Fruit fly (Drosophila melanogaster) whole organism, prepupa: ENCODE results near the gene Mulk.
A peak's percentile ranks its signal among the peaks of the same experiment; 100 is the strongest.

Experiments
- Blimp-1 ChIP-seq: fragments of 200-800 bp; sonication (Bioruptor generic); optimal IDR thresholded peaks from 3 replicates; lab custom pipeline; 2017; ENCODE audit warnings: missing biosample characterization, missing genetic modification characterization, mild to moderate bottlenecking, moderate library complexity, missing genetic modification reagents
- CG10631 ChIP-seq: fragments of 200-800 bp; sonication (Bioruptor generic); optimal IDR thresholded peaks from 2 replicates; lab custom pipeline; 2016; ENCODE audit warnings: missing biosample characterization, missing genetic modification characterization
- CG10669 ChIP-seq: fragments of 200-800 bp; sonication (Bioruptor generic); optimal IDR thresholded peaks from 3 replicates; lab custom pipeline; 2018; ENCODE audit warnings: missing biosample characterization, mild to moderate bottlenecking, missing genetic modification characterization, moderate library complexity
- CG11762 ChIP-seq: fragments of 200-800 bp; sonication (Bioruptor generic); optimal IDR thresholded peaks from 3 replicates; lab custom pipeline; 2016; ENCODE audit warnings: missing biosample characterization, missing genetic modification characterization; ENCODE audit not compliant: insufficient read depth
- CG11902 ChIP-seq: fragments of 200-800 bp; sonication (Bioruptor generic); optimal IDR thresholded peaks from 3 replicates; lab custom pipeline; 2016; ENCODE audit warnings: missing biosample characterization, missing genetic modification characterization
- CG15336 ChIP-seq: fragments of 200-800 bp; sonication (Bioruptor generic); IDR thresholded peaks from 2 replicates; pipeline ENCODE4 v1.3.6; 2022; ENCODE audit warnings: missing biosample characterization, missing genetic modification characterization
- CG1621 ChIP-seq: fragments of 200-800 bp; sonication (Bioruptor generic); optimal IDR thresholded peaks from 3 replicates; lab custom pipeline; 2018; ENCODE audit warnings: missing biosample characterization, mild to moderate bottlenecking, missing genetic modification characterization
- CG16779 ChIP-seq: fragments of 200-800 bp; sonication (Bioruptor generic); optimal IDR thresholded peaks from 3 replicates; lab custom pipeline; 2017; ENCODE audit warnings: missing biosample characterization, mild to moderate bottlenecking, missing genetic modification characterization
- CG3032 ChIP-seq: fragments of 200-800 bp; optimal IDR thresholded peaks from 2 replicates; lab custom pipeline; 2019; ENCODE audit warnings: missing biosample characterization, mild to moderate bottlenecking, missing genetic modification characterization, moderate library complexity
- CG31627 ChIP-seq: fragments of 200-800 bp; sonication (Bioruptor generic); optimal IDR thresholded peaks from 3 replicates; lab custom pipeline; 2016; ENCODE audit warnings: missing biosample characterization, missing genetic modification characterization
- CG3919 ChIP-seq: fragments of 200-800 bp; sonication (Bioruptor generic); optimal IDR thresholded peaks from 3 replicates; lab custom pipeline; 2016; ENCODE audit warnings: missing biosample characterization, missing genetic modification characterization
- CG4318 ChIP-seq: fragments of 200-800 bp; sonication (Bioruptor generic); optimal IDR thresholded peaks from 3 replicates; lab custom pipeline; 2017; ENCODE audit warnings: missing biosample characterization, mild to moderate bottlenecking, missing genetic modification characterization
- CG6163 ChIP-seq: fragments of 200-800 bp; sonication (Bioruptor generic); IDR thresholded peaks from 3 replicates; pipeline ENCODE4 v1.3.6; 2022; ENCODE audit warnings: missing biosample characterization, missing genetic modification characterization
- CG6792 ChIP-seq: fragments of 200-800 bp; sonication (Bioruptor generic); optimal IDR thresholded peaks from 3 replicates; lab custom pipeline; 2016; ENCODE audit warnings: missing biosample characterization, missing genetic modification characterization
- CG6808 ChIP-seq: fragments of 200-800 bp; sonication (Bioruptor generic); optimal IDR thresholded peaks from 3 replicates; lab custom pipeline; 2017; ENCODE audit warnings: missing biosample characterization, missing genetic modification characterization, mild to moderate bottlenecking, moderate library complexity, missing genetic modification reagents
- CG6854 ChIP-seq: fragments of 200-800 bp; sonication (Bioruptor generic); optimal IDR thresholded peaks from 2 replicates; lab custom pipeline; 2017; ENCODE audit warnings: missing biosample characterization, mild to moderate bottlenecking, missing genetic modification characterization
- CG8119 ChIP-seq: fragments of 200-800 bp; sonication (Bioruptor generic); IDR thresholded peaks from 3 replicates; pipeline ENCODE4 v1.3.6; 2022; ENCODE audit warnings: missing biosample characterization, missing genetic modification characterization
- CG8319 ChIP-seq: fragments of 200-800 bp; sonication (Bioruptor generic); optimal IDR thresholded peaks from 3 replicates; lab custom pipeline; 2016; ENCODE audit warnings: missing biosample characterization, missing genetic modification characterization
- CG9139 ChIP-seq: fragments of 200-800 bp; sonication (Bioruptor generic); optimal IDR thresholded peaks from 3 replicates; lab custom pipeline; 2017; ENCODE audit warnings: missing biosample characterization, mild to moderate bottlenecking, missing genetic modification characterization
- Eip75B ChIP-seq: fragments of 200-800 bp; sonication (Bioruptor generic); optimal IDR thresholded peaks from 3 replicates; lab custom pipeline; 2016; ENCODE audit warnings: missing biosample characterization, missing genetic modification characterization
- Eip78C ChIP-seq: fragments of 200-800 bp; sonication (Bioruptor generic); peaks from one replicate; lab custom pipeline; 2016; ENCODE audit warnings: missing biosample characterization, missing genetic modification characterization
- Eip93F ChIP-seq: fragments of 200-800 bp; sonication (Bioruptor generic); optimal IDR thresholded peaks from 2 replicates; lab custom pipeline; 2016; ENCODE audit warnings: missing biosample characterization, mild to moderate bottlenecking, missing genetic modification characterization
- Ets21C ChIP-seq: fragments of 200-800 bp; sonication (Bioruptor generic); optimal IDR thresholded peaks from 3 replicates; lab custom pipeline; 2016; ENCODE audit warnings: missing biosample characterization, missing genetic modification characterization
- Hr4 ChIP-seq: fragments of 200-800 bp; sonication (Bioruptor generic); optimal IDR thresholded peaks from 3 replicates; lab custom pipeline; 2016; ENCODE audit warnings: missing biosample characterization, missing genetic modification characterization
- Lpt ChIP-seq: fragments of 200-800 bp; sonication (Bioruptor generic); optimal IDR thresholded peaks from 3 replicates; lab custom pipeline; 2016; ENCODE audit warnings: missing biosample characterization, missing genetic modification characterization
- Met ChIP-seq: fragments of 200-800 bp; sonication (Bioruptor generic); optimal IDR thresholded peaks from 3 replicates; lab custom pipeline; 2016; ENCODE audit warnings: missing biosample characterization, missing genetic modification characterization
- Smox ChIP-seq: fragments of 200-800 bp; sonication (Bioruptor generic); optimal IDR thresholded peaks from 3 replicates; lab custom pipeline; 2016; ENCODE audit warnings: missing biosample characterization, missing genetic modification characterization
- Sox14 ChIP-seq: fragments of 200-800 bp; sonication (Bioruptor generic); optimal IDR thresholded peaks from 3 replicates; lab custom pipeline; 2016; ENCODE audit warnings: missing biosample characterization, missing genetic modification characterization
- acj6 ChIP-seq: fragments of 200-800 bp; sonication (Bioruptor generic); optimal IDR thresholded peaks from 3 replicates; lab custom pipeline; 2016; ENCODE audit warnings: missing biosample characterization, missing genetic modification characterization
- cyc ChIP-seq: fragments of 200-800 bp; sonication (Bioruptor generic); optimal IDR thresholded peaks from 3 replicates; lab custom pipeline; 2016; ENCODE audit warnings: missing biosample characterization, missing genetic modification characterization
- dac ChIP-seq: fragments of 200-800 bp; sonication (Bioruptor generic); optimal IDR thresholded peaks from 2 replicates; lab custom pipeline; 2017; ENCODE audit warnings: missing biosample characterization, mild to moderate bottlenecking, missing genetic modification characterization
- esn ChIP-seq: fragments of 200-800 bp; sonication (Bioruptor generic); optimal IDR thresholded peaks from 2 replicates; lab custom pipeline; 2016; ENCODE audit warnings: missing biosample characterization, mild to moderate bottlenecking, missing genetic modification characterization, moderate library complexity
- fd59A ChIP-seq: fragments of 200-800 bp; sonication (Bioruptor generic); optimal IDR thresholded peaks from 2 replicates; lab custom pipeline; 2017; ENCODE audit warnings: missing biosample characterization, mild to moderate bottlenecking, missing genetic modification characterization, missing genetic modification reagents
- fd85E ChIP-seq: fragments of 200-800 bp; sonication (Bioruptor generic); optimal IDR thresholded peaks from 3 replicates; lab custom pipeline; 2016; ENCODE audit warnings: missing biosample characterization, missing genetic modification characterization
- fkh ChIP-seq: fragments of 200-800 bp; sonication (Bioruptor generic); optimal IDR thresholded peaks from 3 replicates; lab custom pipeline; 2017; ENCODE audit warnings: missing biosample characterization, mild to moderate bottlenecking, missing genetic modification characterization, moderate library complexity
- pdm3 ChIP-seq: fragments of 200-800 bp; sonication (Bioruptor generic); optimal IDR thresholded peaks from 3 replicates; lab custom pipeline; 2016; ENCODE audit warnings: missing biosample characterization, missing genetic modification characterization
- svp ChIP-seq: fragments of 200-800 bp; sonication (Bioruptor generic); peaks from one replicate; lab custom pipeline; 2016; ENCODE audit warnings: missing biosample characterization, missing genetic modification characterization
- topi ChIP-seq: fragments of 200-800 bp; sonication (Bioruptor generic); optimal IDR thresholded peaks from 3 replicates; lab custom pipeline; 2016; ENCODE audit warnings: missing biosample characterization, missing genetic modification characterization
- vri ChIP-seq: fragments of 200-800 bp; sonication (Bioruptor generic); optimal IDR thresholded peaks from 3 replicates; lab custom pipeline; 2016; ENCODE audit warnings: missing biosample characterization, mild to moderate bottlenecking, missing genetic modification characterization

Mulk gene

DNA sequence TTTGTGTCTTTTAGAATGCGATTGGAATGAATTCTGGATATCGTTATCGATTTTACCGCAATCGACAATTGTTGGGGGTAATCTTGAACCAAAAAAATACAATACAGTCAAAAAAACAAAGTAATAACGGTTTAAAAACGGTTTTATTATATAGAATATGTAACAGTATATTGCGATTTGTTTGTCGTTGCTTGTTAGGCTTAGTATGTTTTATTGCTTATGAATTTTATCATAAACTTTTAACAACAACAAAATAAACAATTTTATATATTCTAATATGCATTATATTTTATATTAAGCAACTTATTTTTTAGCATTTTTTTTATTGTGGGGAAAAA lies 29.9 kb downstream of the Mulk start, which contains the start of gene CYLD (continued):
- TF ChIP-seq CG6792 (GFP tag; lab: Kevin White, UChicago) (peak; percentile 51), fd85E (GFP tag; lab: Kevin White, UChicago) (no peak), Hr4 (GFP tag; lab: Kevin White, UChicago) (peak; percentile 61), acj6 (GFP tag; lab: Kevin White, UChicago) (peak; percentile 60), Met (GFP tag; lab: Kevin White, UChicago) (peak; percentile 62), CG8119 (GFP tag; lab: Robert Waterston, UW) (peak; percentile 71; the same call in 2 of the 3 replicates), Sox14 (GFP tag; lab: Kevin White, UChicago) (peak; percentile 41), svp (GFP tag; lab: Kevin White, UChicago) (no peak), topi (GFP tag; lab: Kevin White, UChicago) (peak; percentile 50)
- TF ChIP-seq, all 60 proteins: peak for 26

DNA sequence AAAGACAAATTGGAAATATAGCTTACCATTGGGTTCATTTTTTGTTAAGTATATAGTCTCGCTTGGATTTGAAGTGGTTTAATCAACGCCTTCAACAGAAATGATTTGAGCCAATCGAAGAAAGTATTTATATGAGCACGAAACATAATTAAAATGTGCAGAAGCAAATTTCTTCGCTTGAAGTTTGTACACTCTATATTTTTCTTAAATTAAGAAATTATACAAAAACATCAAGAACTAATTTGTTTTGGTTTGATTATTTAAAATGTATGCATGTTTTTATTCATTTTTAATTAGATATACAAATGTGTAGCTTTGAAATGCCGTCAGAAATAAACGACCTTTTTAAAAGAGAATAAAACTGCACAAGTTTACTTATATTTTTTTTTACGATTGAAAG lies 32.1 kb downstream of the Mulk start, which contains the start of gene CG13138:
Gene CG13138 (minus strand): TSS at position 101 of the 400 bp plus-strand sequence.
- peak; percentile 42 for TF ChIP-seq Eip78C (GFP tag; lab: Kevin White, UChicago)
- no peak for TF ChIP-seq dac (GFP tag; lab: Kevin White, UChicago)
- TF ChIP-seq Eip75B = no peak

DNA sequence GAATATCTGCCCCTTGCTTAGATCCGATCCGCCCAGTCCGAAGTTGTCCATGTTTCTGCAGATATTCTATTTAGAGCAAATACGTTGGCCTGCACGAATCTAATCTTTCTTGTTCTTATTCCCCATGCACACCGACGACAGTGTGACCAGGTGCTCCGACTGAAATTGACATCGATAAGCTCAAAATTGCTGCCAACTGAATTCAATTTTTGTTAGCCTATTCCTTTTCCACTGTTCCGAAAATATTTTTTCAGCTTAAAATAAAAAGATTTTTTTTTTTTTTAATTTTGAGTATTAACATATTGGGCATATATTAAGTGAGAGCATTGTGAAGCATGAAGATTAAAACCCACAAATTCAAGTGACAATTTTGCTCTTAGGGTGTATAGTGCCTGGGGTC lies 33.9 kb downstream of the Mulk start, which contains the start of gene nmd:
Gene nmd (minus strand): TSS at position 162 of the 400 bp plus-strand sequence.
- peak; percentile 30 for TF ChIP-seq esn (GFP tag; lab: Kevin White, UChicago)
- TF ChIP-seq svp (GFP tag; lab: Kevin White, UChicago) = no peak
- TF ChIP-seq CG10669 (GFP tag; lab: Kevin White, UChicago) = no peak
- no peak for TF ChIP-seq Eip93F (GFP tag; lab: Kevin White, UChicago)
- TF ChIP-seq Eip78C (GFP tag; lab: Kevin White, UChicago) = peak; percentile 45
- TF ChIP-seq CG6163 = no peak
- TF ChIP-seq CG11762 (GFP tag; lab: Kevin White, UChicago) = no peak
- TF ChIP-seq CG3032 = no peak
- TF ChIP-seq Sox14 (GFP tag; lab: Kevin White, UChicago) = peak; percentile 34
- no peak for TF ChIP-seq fd59A (GFP tag; lab: Kevin White, UChicago)
- TF ChIP-seq CG31627 = peak; percentile 2
- TF ChIP-seq, all 60 proteins: peak for 4

DNA sequence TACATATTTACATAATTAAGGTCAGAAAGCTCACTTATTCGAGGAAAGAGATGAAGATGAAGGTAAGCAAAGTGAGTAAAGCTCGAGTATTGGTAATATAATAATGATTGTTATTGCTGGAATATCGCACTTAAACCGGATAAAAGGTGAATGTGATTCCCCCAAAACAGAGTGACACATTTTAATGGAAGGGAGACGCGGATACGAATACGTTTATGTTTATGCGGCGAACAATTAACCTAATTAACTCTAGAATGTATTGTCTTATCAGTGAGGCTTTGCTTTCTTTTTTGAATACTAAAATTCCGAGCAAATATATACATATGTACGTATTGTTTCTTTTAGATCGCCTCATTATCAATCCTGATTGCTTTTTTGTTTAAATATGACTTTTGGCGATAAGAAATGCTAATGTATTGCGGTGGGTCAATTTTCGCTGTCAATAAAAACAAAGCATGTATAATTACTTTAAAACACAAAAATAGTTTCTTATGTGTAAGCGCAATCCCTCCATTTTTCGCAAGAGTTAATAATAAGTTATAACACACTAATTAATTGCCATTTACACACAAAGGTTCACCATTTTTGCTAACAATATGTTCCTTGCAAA lies 35.8 kb downstream of the Mulk start:
- TF ChIP-seq Blimp-1 (GFP tag; lab: Kevin White, UChicago) (no peak), CG10631 (GFP tag; lab: Kevin White, UChicago) (no peak), Eip78C (GFP tag; lab: Kevin White, UChicago) (peak; percentile 39)

DNA sequence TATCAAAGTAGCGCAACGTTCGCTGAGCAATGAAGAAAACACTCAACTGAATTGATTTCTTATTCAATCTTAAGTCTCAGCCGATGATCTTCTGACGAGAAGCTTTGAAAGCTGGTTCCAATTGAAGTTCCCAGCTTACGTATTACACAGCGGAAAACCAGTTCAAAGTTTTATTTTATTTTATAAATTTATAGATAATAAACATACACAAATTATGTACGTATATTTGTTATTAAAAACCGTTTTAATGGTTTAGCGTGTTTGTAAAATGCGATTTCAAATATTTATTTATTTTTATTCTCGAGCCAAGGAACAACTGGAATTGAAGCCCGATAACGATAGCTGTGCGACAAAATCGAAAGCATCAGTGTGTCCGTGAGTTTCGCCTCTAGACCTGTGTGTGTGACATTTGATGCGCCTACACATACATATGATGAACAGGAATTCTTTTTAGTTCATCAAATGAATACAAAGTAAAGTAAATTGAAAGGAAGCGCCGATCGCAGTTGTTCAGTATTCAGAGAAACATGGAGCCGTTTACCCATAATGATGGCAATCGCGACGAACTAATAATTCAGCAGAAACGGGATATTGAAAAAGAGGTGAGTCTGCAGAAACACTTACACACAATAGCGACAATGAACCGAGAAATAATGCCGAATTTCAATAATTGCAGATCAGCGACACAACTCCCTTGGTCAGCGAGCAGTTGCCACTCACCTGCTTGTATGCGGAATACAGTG lies 36.8 kb downstream of the Mulk start, which contains the start of the genes CG5390 and CG4968:
Gene CG5390 (minus strand): TSS at position 77 of the 743 bp plus-strand sequence.
Gene CG4968 (plus strand): TSS at position 405 of the 743 bp plus-strand sequence.
- TF ChIP-seq Smox (GFP tag; lab: Kevin White, UChicago) (no peak), CG10631 (GFP tag; lab: Kevin White, UChicago) (peak; percentile 80), CG8319 (GFP tag; lab: Kevin White, UChicago) (no peak), CG16779 (no peak), CG6808 (GFP tag; lab: Kevin White, UChicago) (peak; percentile 65), esn (GFP tag; lab: Kevin White, UChicago) (peak; percentile 77), CG8119 (GFP tag; lab: Robert Waterston, UW) (peak; percentile 74; the same call in 2 of the 3 replicates), CG11902 (GFP tag; lab: Kevin White, UChicago) (peak; percentile 31), CG6163 (peak; percentile 79; the same call in 2 of the 3 replicates), CG3032 (peak; percentile 74), cyc (GFP tag; lab: Kevin White, UChicago) (peak; percentile 55), Lpt (GFP tag; lab: Kevin White, UChicago) (peak; percentile 59), CG6854 (peak; percentile 46), CG11762 (GFP tag; lab: Kevin White, UChicago) (peak; percentile 36), fkh (GFP tag; lab: Kevin White, UChicago) (no peak), Blimp-1 (GFP tag; lab: Kevin White, UChicago) (peak; percentile 56), fd85E (GFP tag; lab: Kevin White, UChicago) (no peak), CG4318 (no peak), vri (GFP tag; lab: Kevin White, UChicago) (peak; percentile 70), CG3919 (GFP tag; lab: Kevin White, UChicago) (no peak), svp (GFP tag; lab: Kevin White, UChicago) (no peak), pdm3 (no peak), CG9139 (GFP tag; lab: Kevin White, UChicago) (peak; percentile 26), CG15336 (GFP tag; lab: Robert Waterston, UW) (peak; percentile 87), CG10669 (GFP tag; lab: Kevin White, UChicago) (no peak), Ets21C (GFP tag; lab: Kevin White, UChicago) (peak; percentile 22), CG1621 (tag; lab: Kevin White, UChicago) (no peak), fd59A (GFP tag; lab: Kevin White, UChicago) (no peak), Met (GFP tag; lab: Kevin White, UChicago) (peak; percentile 76)
